Worm (Caenorhabditis elegans) whole organism, early embryonic: Measurements from ENCODE around the gene kars-1.

Source experiments
- B0310.2 ChIP-seq: sonication (generic microtip); optimal IDR thresholded peaks from 2 replicates; lab custom pipeline; 2016; ENCODE audit warnings: mild to moderate bottlenecking, missing genetic modification characterization, missing compliant biosample characterization
- F13C5.2 ChIP-seq: sonication (generic microtip); optimal IDR thresholded peaks from 2 replicates; lab custom pipeline; 2017; ENCODE audit warnings: mild to moderate bottlenecking, missing genetic modification characterization, inconsistent platforms, missing compliant biosample characterization
- ama-1 ChIP-seq: fragments of 150-350 bp; optimal IDR thresholded peaks from 2 replicates; lab custom pipeline; 2014
- ceh-13 ChIP-seq: fragments of 200-800 bp; sonication (Bioruptor generic); optimal IDR thresholded peaks from 2 replicates; lab custom pipeline; 2018; ENCODE audit warnings: mild to moderate bottlenecking, missing genetic modification characterization, missing compliant biosample characterization
- ceh-36 ChIP-seq: sonication (generic microtip); optimal IDR thresholded peaks from 2 replicates; lab custom pipeline; 2016; ENCODE audit warnings: missing genetic modification characterization, inconsistent platforms, missing compliant biosample characterization
- ets-7 ChIP-seq: sonication (generic microtip); optimal IDR thresholded peaks from 2 replicates; lab custom pipeline; 2016; ENCODE audit warnings: missing genotype, missing genetic modification characterization, missing compliant biosample characterization
- flt-1 ChIP-seq: fragments of 200-800 bp; sonication (Bioruptor generic); IDR thresholded peaks from 2 replicates; pipeline ENCODE4 v1.3.6; 2022; ENCODE audit warnings: missing genetic modification characterization, missing compliant biosample characterization
- hmg-4 ChIP-seq: fragments of 200-800 bp; sonication (Bioruptor generic); optimal IDR thresholded peaks from 2 replicates; lab custom pipeline; 2018; ENCODE audit warnings: mild to moderate bottlenecking, missing genetic modification characterization, missing compliant biosample characterization
- hnd-1 ChIP-seq: sonication (generic microtip); optimal IDR thresholded peaks from 2 replicates; lab custom pipeline; 2016; ENCODE audit warnings: missing genetic modification characterization, missing compliant biosample characterization
- pes-1 ChIP-seq: fragments of 200-800 bp; sonication (Bioruptor generic); IDR thresholded peaks from 2 replicates; pipeline ENCODE4 v1.3.6; 2022; ENCODE audit warnings: missing genetic modification reagents, missing genetic modification characterization, missing compliant biosample characterization
- scrt-1 ChIP-seq: fragments of 200-800 bp; sonication (Bioruptor generic); IDR thresholded peaks from 2 replicates; pipeline ENCODE4 v1.3.6; 2022; ENCODE audit warnings: missing genetic modification characterization, missing compliant biosample characterization
- tbx-11 ChIP-seq: fragments of 200-800 bp; sonication (Bioruptor generic); IDR thresholded peaks from 2 replicates; pipeline ENCODE4 v1.3.6; 2022; ENCODE audit warnings: missing genetic modification characterization, missing compliant biosample characterization
- tbx-37 ChIP-seq: fragments of 200-800 bp; sonication (Bioruptor generic); conservative IDR thresholded peaks from 2 replicates; pipeline ENCODE4 v1.3.6; 2022; ENCODE audit warnings: missing genetic modification reagents, missing genetic modification characterization, missing compliant biosample characterization
- tra-4 ChIP-seq: sonication (generic microtip); optimal IDR thresholded peaks from 2 replicates; lab custom pipeline; 2017; ENCODE audit warnings: missing genetic modification characterization, missing compliant biosample characterization

- TF ChIP-seq tra-4 (tag; lab: Kevin White, UChicago) (no peak), pes-1 (no peak), B0310.2 (tag; lab: Kevin White, UChicago) (no peak), flt-1 (GFP tag; lab: Robert Waterston, UW) (no peak), tbx-37 (GFP tag; lab: Robert Waterston, UW) (no peak), ama-1 (lab: Kevin White, UChicago) (no peak), tbx-11 (no peak), hnd-1 (no peak), hmg-4 (GFP tag; lab: Kevin White, UChicago) (no peak), ceh-13 (GFP tag; lab: Kevin White, UChicago) (no peak), F13C5.2 (tag; lab: Kevin White, UChicago) (no peak), scrt-1 (GFP tag; lab: Robert Waterston, UW) (no peak), ets-7 (tag; lab: Kevin White, UChicago) (no peak), ceh-36 (tag; lab: Kevin White, UChicago) (no peak)
These were observed 43.4 kb upstream of the kars-1 start, which contains the start of gene cutl-5 for ce11 chrII:7115638-7116037.
